Fruit fly (Drosophila melanogaster): Measurements from ENCODE around the gene CG7099.

CG7099 gene

DNA sequence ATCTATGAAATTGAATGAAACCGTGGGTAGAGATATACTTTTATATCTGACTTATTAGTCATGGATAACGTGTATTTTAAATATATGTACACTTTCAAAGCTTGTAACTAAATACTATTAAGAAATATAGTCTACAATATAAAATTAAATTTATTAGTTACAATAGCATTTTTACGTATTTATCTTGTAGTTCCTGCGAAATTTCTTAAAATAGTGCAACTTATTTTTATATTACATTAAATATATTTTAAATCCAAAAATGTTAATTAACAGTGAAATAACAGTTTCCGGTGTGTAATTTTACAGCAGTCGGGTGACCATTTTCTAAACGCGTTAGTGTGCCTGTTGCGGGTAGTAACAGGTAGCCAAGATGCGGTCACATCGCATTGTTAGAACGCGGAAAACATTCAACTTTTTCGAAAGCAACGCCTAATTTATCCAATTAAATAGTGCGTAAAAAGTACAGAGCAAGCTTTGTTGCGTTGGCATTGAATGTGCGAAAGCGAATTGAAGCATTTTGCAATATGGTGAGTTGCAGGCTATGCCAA is 11.3 kb downstream of the CG7099 start, which contains the start of the genes CG10859 and CG7110 (continued):
- TF ChIP-seq vvl (GFP tag; IDR thresholded peaks at IDR 0.05) = peak; percentile 33; the same call in 1 of the 2 replicates
- no peak for TF ChIP-seq eyg (GFP tag; optimal IDR thresholded peaks at IDR 0.05)
- peak; percentile 50 for TF ChIP-seq Vsx1 (GFP tag; optimal IDR thresholded peaks at IDR 0.05)
- TF ChIP-seq Blimp-1 (GFP tag; optimal IDR thresholded peaks at IDR 0.05) = no peak
- TF ChIP-seq nerfin-1 (tag; optimal IDR thresholded peaks at IDR 0.05) = peak; percentile 51
- no peak for TF ChIP-seq CG8281 (tag; optimal IDR thresholded peaks at IDR 0.05)
- TF ChIP-seq CG12391 (tag; optimal IDR thresholded peaks at IDR 0.05) = peak; percentile 55
- TF ChIP-seq CG4854 (GFP tag; optimal IDR thresholded peaks at IDR 0.05) = peak; percentile 18
- peak; percentile 60 for TF ChIP-seq CG10267 (tag; optimal IDR thresholded peaks at IDR 0.05)
- TF ChIP-seq NfI (GFP tag; optimal IDR thresholded peaks at IDR 0.05) = peak; percentile 78
- peak; percentile 26 for TF ChIP-seq CG10543 (GFP tag; optimal IDR thresholded peaks at IDR 0.05)
- peak in 1 of 2 experiments; percentile 46 for TF ChIP-seq Hr51 (GFP tag; optimal IDR thresholded peaks at IDR 0.05)
- no peak for TF ChIP-seq CG4360 (GFP tag; IDR thresholded peaks at IDR 0.05)
- TF ChIP-seq da (GFP tag; optimal IDR thresholded peaks at IDR 0.05) = no peak
- TF ChIP-seq Ets97D (GFP tag; optimal IDR thresholded peaks at IDR 0.05) = peak; percentile 98
- TF ChIP-seq chm (GFP tag; IDR thresholded peaks at IDR 0.05) = peak; percentile 65; the same call in 1 of the 2 replicates
- no peak for TF ChIP-seq Optix (GFP tag; IDR thresholded peaks at IDR 0.05)
- TF ChIP-seq CG4328 (GFP tag; optimal IDR thresholded peaks at IDR 0.05) = peak; percentile 59
- TF ChIP-seq ham (GFP tag; IDR thresholded peaks at IDR 0.05) = no peak
- peak; percentile 79 for TF ChIP-seq caup (GFP tag; optimal IDR thresholded peaks at IDR 0.05; ENCODE audit: severe bottlenecking)
- TF ChIP-seq sens-2 (GFP tag; IDR thresholded peaks at IDR 0.05) = peak; percentile 33; the same call in 1 of the 2 replicates
- no peak for TF ChIP-seq CG8290 (GFP tag; optimal IDR thresholded peaks at IDR 0.05)
- peak in 1 of 2 experiments; percentile 76 for TF ChIP-seq CG8290 (tag; optimal IDR thresholded peaks at IDR 0.05)
- peak; percentile 69 for TF ChIP-seq CG3281 (GFP tag; optimal IDR thresholded peaks at IDR 0.05)
- TF ChIP-seq Hsf (GFP tag; optimal IDR thresholded peaks at IDR 0.05) = peak; percentile 31
- no peak for TF ChIP-seq CG18011 (GFP tag; optimal IDR thresholded peaks at IDR 0.05)
- TF ChIP-seq Meics (GFP tag; optimal IDR thresholded peaks at IDR 0.05) = peak; percentile 79
- TF ChIP-seq sc (optimal IDR thresholded peaks at IDR 0.05) = no peak
- TF ChIP-seq sc (GFP tag; optimal IDR thresholded peaks at IDR 0.05) = peak; percentile 7
- no peak for TF ChIP-seq Ravus (GFP tag; IDR thresholded peaks at IDR 0.05)
- TF ChIP-seq corto (GFP tag; optimal IDR thresholded peaks at IDR 0.05) = no peak
- TF ChIP-seq CG12071 (GFP tag; optimal IDR thresholded peaks at IDR 0.05) = peak; percentile 42
- peak; percentile 42 for TF ChIP-seq CG17385 (GFP tag; optimal IDR thresholded peaks at IDR 0.05)
- peak; percentile 27 for TF ChIP-seq pb (GFP tag; optimal IDR thresholded peaks at IDR 0.05)
- TF ChIP-seq ewg (GFP tag; optimal IDR thresholded peaks at IDR 0.05) = peak; percentile 29
- no peak for TF ChIP-seq Dad (GFP tag; optimal IDR thresholded peaks at IDR 0.05)
- peak; percentile 35 for TF ChIP-seq CG8388 (GFP tag; optimal IDR thresholded peaks at IDR 0.05)
- peak; percentile 48 for TF ChIP-seq CG17829 (tag; optimal IDR thresholded peaks at IDR 0.05)
- TF ChIP-seq sens (GFP tag) = peak; percentile 21
- no peak for TF ChIP-seq gce (GFP tag; IDR thresholded peaks at IDR 0.05)
- TF ChIP-seq CG7839 (tag; optimal IDR thresholded peaks at IDR 0.05) = peak; percentile 40
- TF ChIP-seq CG14014 (GFP tag; IDR thresholded peaks at IDR 0.05) = peak; percentile 26; the same call in 1 of the 2 replicates
- TF ChIP-seq seq (GFP tag; IDR thresholded peaks at IDR 0.05) = no peak
- no peak for TF ChIP-seq CG8924 (tag; optimal IDR thresholded peaks at IDR 0.05)
- no peak for TF ChIP-seq CG11085 (GFP tag; IDR thresholded peaks at IDR 0.05)
- peak; percentile 46 for TF ChIP-seq ash1 (GFP tag; optimal IDR thresholded peaks at IDR 0.05)
- no peak for TF ChIP-seq hth (optimal IDR thresholded peaks at IDR 0.05)
- TF ChIP-seq kah (GFP tag; optimal IDR thresholded peaks at IDR 0.05) = peak; percentile 89
- peak; percentile 4 for TF ChIP-seq Xbp1 (GFP tag; optimal IDR thresholded peaks at IDR 0.05)
- TF ChIP-seq Nf-YA (GFP tag; IDR thresholded peaks at IDR 0.05) = no peak

All from whole organism, embryonic.